Worm (Caenorhabditis elegans) whole organism, L2 larva: Measurements from ENCODE around the gene cest-28.

Source experiments
- C34F6.9 ChIP-seq: fragments of 150-350 bp; optimal IDR thresholded peaks from 2 replicates; lab custom pipeline; 2014; ENCODE audit warnings: missing biosample characterization, missing genetic modification characterization
- F13H6.1 ChIP-seq: sonication (generic microtip); optimal IDR thresholded peaks from 2 replicates; lab custom pipeline; 2016; ENCODE audit warnings: missing genetic modification characterization, missing compliant biosample characterization
- R02D3.7 ChIP-seq: fragments of 150-350 bp; optimal IDR thresholded peaks from 2 replicates; lab custom pipeline; 2014; ENCODE audit warnings: missing biosample characterization, missing genetic modification characterization
- alr-1 ChIP-seq: fragments of 150-350 bp; optimal IDR thresholded peaks from 2 replicates; lab custom pipeline; 2014; ENCODE audit warnings: missing biosample characterization, missing genetic modification characterization
- aly-2 ChIP-seq: fragments of 150-350 bp; optimal IDR thresholded peaks from 2 replicates; lab custom pipeline; 2014; ENCODE audit warnings: missing biosample characterization, missing genetic modification characterization
- ama-1 ChIP-seq: fragments of 150-350 bp; optimal IDR thresholded peaks from 2 replicates; lab custom pipeline; 2018; ENCODE audit warnings: inconsistent platforms
- blmp-1 ChIP-seq: sonication (generic microtip); optimal IDR thresholded peaks from 2 replicates; lab custom pipeline; 2017; ENCODE audit warnings: missing genetic modification characterization, mild to moderate bottlenecking, missing compliant biosample characterization, antibody characterized with exemption, moderate library complexity; ENCODE audit not compliant: insufficient read depth
- ceh-16 ChIP-seq: fragments of 150-350 bp; optimal IDR thresholded peaks from 2 replicates; lab custom pipeline; 2014; ENCODE audit warnings: missing biosample characterization, missing genetic modification characterization
- ceh-82 ChIP-seq: fragments of 150-350 bp; optimal IDR thresholded peaks from 2 replicates; lab custom pipeline; 2014; ENCODE audit warnings: missing biosample characterization, missing genetic modification characterization
- egl-27 ChIP-seq: sonication (generic microtip); optimal IDR thresholded peaks from 3 replicates; lab custom pipeline; 2017; ENCODE audit warnings: missing biosample characterization, missing genetic modification reagents, missing genetic modification characterization
- elt-1 ChIP-seq: fragments of 150-350 bp; optimal IDR thresholded peaks from 2 replicates; lab custom pipeline; 2014; ENCODE audit warnings: missing biosample characterization, missing genetic modification characterization
- elt-3 ChIP-seq: sonication (generic microtip); optimal IDR thresholded peaks from 2 replicates; lab custom pipeline; 2017; ENCODE audit warnings: missing biosample characterization, missing genetic modification characterization
- fos-1 ChIP-seq: fragments of 150-350 bp; optimal IDR thresholded peaks from 2 replicates; lab custom pipeline; 2014; ENCODE audit warnings: missing biosample characterization, missing genetic modification characterization
- gmeb-1 ChIP-seq: fragments of 150-350 bp; optimal IDR thresholded peaks from 2 replicates; lab custom pipeline; 2014; ENCODE audit warnings: missing biosample characterization, missing genetic modification characterization
- lin-11 ChIP-seq: fragments of 150-350 bp; sonication (generic microtip); optimal IDR thresholded peaks from 2 replicates; lab custom pipeline; 2014; ENCODE audit warnings: missing biosample characterization, missing genetic modification characterization, inconsistent platforms, mixed read lengths
- lin-13 ChIP-seq: fragments of 150-350 bp; optimal IDR thresholded peaks from 2 replicates; lab custom pipeline; 2014; ENCODE audit warnings: missing biosample characterization, missing genetic modification reagents, missing genetic modification characterization
- lin-39 ChIP-seq: fragments of 150-350 bp; optimal IDR thresholded peaks from 2 replicates; lab custom pipeline; 2014; ENCODE audit warnings: missing biosample characterization, missing genetic modification reagents, missing genetic modification characterization
- lsy-2 ChIP-seq, 2 experiments: fragments of 150-350 bp in 1 of 2; sonication (generic microtip) in 1 of 2; optimal IDR thresholded peaks; 2 replicates each; lab custom pipeline; 2014 to 2017; ENCODE audit warnings: missing biosample characterization in 2 of 2, missing genetic modification characterization in 2 of 2
- mab-5 ChIP-seq: fragments of 150-350 bp; optimal IDR thresholded peaks from 2 replicates; lab custom pipeline; 2014; ENCODE audit warnings: missing biosample characterization, missing genetic modification characterization
- mbf-1 ChIP-seq: sonication (generic microtip); optimal IDR thresholded peaks from 2 replicates; lab custom pipeline; 2017; ENCODE audit warnings: missing biosample characterization, missing genetic modification characterization
- mdl-1 ChIP-seq, 2 experiments: fragments of 150-350 bp in 1 of 2; sonication (generic microtip) in 1 of 2; optimal IDR thresholded peaks; 2 replicates each; lab custom pipeline; 2017; ENCODE audit warnings: missing biosample characterization in 2 of 2, missing genetic modification characterization in 2 of 2
- nhr-11 ChIP-seq: fragments of 150-350 bp; optimal IDR thresholded peaks from 2 replicates; lab custom pipeline; 2014; ENCODE audit warnings: missing biosample characterization, missing genetic modification characterization
- nhr-12 ChIP-seq: fragments of 150-350 bp; optimal IDR thresholded peaks from 2 replicates; lab custom pipeline; 2014; ENCODE audit warnings: missing biosample characterization, missing genetic modification characterization
- nhr-21 ChIP-seq: fragments of 150-350 bp; optimal IDR thresholded peaks from 2 replicates; lab custom pipeline; 2014; ENCODE audit warnings: missing biosample characterization, missing genetic modification characterization
- nhr-23 ChIP-seq: fragments of 150-350 bp; optimal IDR thresholded peaks from 2 replicates; lab custom pipeline; 2014; ENCODE audit warnings: missing biosample characterization, missing genetic modification reagents, missing genetic modification characterization
- nhr-77 ChIP-seq: fragments of 150-350 bp; optimal IDR thresholded peaks from 2 replicates; lab custom pipeline; 2014; ENCODE audit warnings: missing biosample characterization, missing genetic modification characterization
- peb-1 ChIP-seq: fragments of 150-350 bp; optimal IDR thresholded peaks from 2 replicates; lab custom pipeline; 2014; ENCODE audit warnings: missing biosample characterization, missing genetic modification characterization
- sem-4 ChIP-seq: fragments of 150-350 bp; optimal IDR thresholded peaks from 2 replicates; lab custom pipeline; 2014; ENCODE audit warnings: missing biosample characterization, missing genetic modification reagents, missing genetic modification characterization
- skn-1 ChIP-seq: sonication (generic microtip); optimal IDR thresholded peaks from 2 replicates; lab custom pipeline; 2017; ENCODE audit warnings: missing biosample characterization, missing genetic modification characterization
- sma-3 ChIP-seq: sonication (generic microtip); optimal IDR thresholded peaks from 2 replicates; lab custom pipeline; 2016; ENCODE audit warnings: missing genetic modification reagents, missing genetic modification characterization, missing compliant biosample characterization
- sma-9 ChIP-seq, 2 experiments: fragments of 150-350 bp in 1 of 2; sonication (generic microtip) in 1 of 2; optimal IDR thresholded peaks; 2 replicates each; lab custom pipeline; 2014 to 2016; ENCODE audit warnings: missing genetic modification characterization in 2 of 2, mild to moderate bottlenecking in 1 of 2, missing biosample characterization in 1 of 2, missing compliant biosample characterization in 1 of 2, missing genetic modification reagents in 1 of 2, moderate library complexity in 1 of 2
- snpc-4 ChIP-seq: fragments of 150-350 bp; optimal IDR thresholded peaks from 2 replicates; lab custom pipeline; 2014; ENCODE audit warnings: missing biosample characterization, missing genetic modification characterization
- unc-39 ChIP-seq: fragments of 150-350 bp; optimal IDR thresholded peaks from 2 replicates; lab custom pipeline; 2014; ENCODE audit warnings: missing biosample characterization, missing genetic modification characterization
- unc-55 ChIP-seq: fragments of 150-350 bp; sonication (generic microtip); optimal IDR thresholded peaks from 3 replicates; lab custom pipeline; 2014; ENCODE audit warnings: missing biosample characterization, missing genetic modification reagents, missing genetic modification characterization
- zag-1 ChIP-seq: fragments of 150-350 bp; optimal IDR thresholded peaks from 2 replicates; lab custom pipeline; 2014; ENCODE audit warnings: missing biosample characterization, missing genetic modification characterization
- ztf-1 ChIP-seq: fragments of 200-800 bp; sonication (Bioruptor generic); conservative IDR thresholded peaks from 2 replicates; pipeline ENCODE4 v1.3.6; 2022; ENCODE audit warnings: missing genetic modification characterization, missing compliant biosample characterization
- ztf-11 ChIP-seq: sonication (generic microtip); optimal IDR thresholded peaks from 2 replicates; lab custom pipeline; 2017; ENCODE audit warnings: missing biosample characterization, missing genetic modification characterization
- ztf-4 ChIP-seq: fragments of 150-350 bp; optimal IDR thresholded peaks from 2 replicates; lab custom pipeline; 2014; ENCODE audit warnings: missing biosample characterization, missing genetic modification characterization

The cest-28 gene

DNA sequence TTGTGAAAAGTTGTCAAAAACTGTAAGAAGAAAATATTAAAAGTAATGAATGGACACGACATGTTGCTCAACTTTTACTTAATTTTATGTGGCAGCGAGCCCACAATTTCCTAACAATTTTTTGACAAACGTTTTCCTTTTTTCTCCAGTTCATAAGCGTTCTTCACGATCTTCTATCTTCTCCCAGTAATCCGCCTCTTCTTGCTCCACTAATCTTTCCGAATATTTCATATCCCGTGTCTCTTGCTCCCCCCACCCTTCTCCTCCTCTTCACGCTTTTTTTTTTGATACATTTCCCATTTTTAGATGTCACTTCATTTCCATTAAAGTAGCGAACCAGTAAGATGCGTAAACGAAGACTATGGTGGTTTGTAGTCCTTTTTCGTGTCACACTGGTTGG is 36.7 kb upstream of the cest-28 start, which contains the start of gene scd-2:
scd-2 (plus strand) TSS at position 301 of the 400 bp plus-strand sequence.
- TF ChIP-seq lin-11 (tag; lab: Kevin White, UChicago) = no peak
- TF ChIP-seq C34F6.9 = no peak
- TF ChIP-seq lsy-2 (tag; optimal IDR thresholded peaks at IDR 0.05; lab: Kevin White, UChicago) = no peak
- no peak for TF ChIP-seq blmp-1 (tag; lab: Kevin White, UChicago)
- TF ChIP-seq zag-1 = no peak
- TF ChIP-seq alr-1 = no peak
- TF ChIP-seq nhr-11 (tag; lab: Kevin White, UChicago) = no peak
- TF ChIP-seq sma-3 (GFP tag; lab: Kevin White, UChicago) = no peak
- no peak for TF ChIP-seq nhr-12 (tag; lab: Kevin White, UChicago)
- TF ChIP-seq elt-1 (tag; lab: Kevin White, UChicago) = no peak
- TF ChIP-seq aly-2 (tag; lab: Kevin White, UChicago) = no peak
- TF ChIP-seq sma-9 (GFP tag; optimal IDR thresholded peaks at IDR 0.05; lab: Kevin White, UChicago) = no peak
- no peak for TF ChIP-seq sma-9 (tag; optimal IDR thresholded peaks at IDR 0.05; lab: Kevin White, UChicago)
- TF ChIP-seq lin-13 = no peak
- no peak for TF ChIP-seq mab-5 (tag; lab: Kevin White, UChicago)
- TF ChIP-seq mbf-1 = no peak

DNA sequence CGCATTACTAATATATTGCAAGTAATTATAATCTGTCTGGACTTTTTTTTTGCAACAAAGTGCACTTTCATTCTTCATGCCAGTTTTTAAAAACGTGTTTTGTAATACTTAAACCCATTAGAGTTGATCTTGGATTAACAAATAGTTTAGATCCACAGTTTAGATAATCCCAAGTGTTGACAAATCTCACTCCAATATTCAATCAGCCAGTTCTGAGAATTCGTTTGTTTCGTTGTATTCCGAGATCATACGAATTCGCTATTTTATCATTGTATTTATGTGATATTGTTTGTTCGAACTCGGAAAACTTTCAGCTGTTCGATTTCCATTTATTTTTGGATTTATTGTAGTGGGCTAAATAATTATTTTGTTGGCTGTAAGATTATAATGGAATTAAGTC is 23.8 kb upstream of the cest-28 start:
- TF ChIP-seq sma-9 (GFP tag; optimal IDR thresholded peaks at IDR 0.05; lab: Kevin White, UChicago) = peak; percentile 30
- TF ChIP-seq sma-9 (tag; optimal IDR thresholded peaks at IDR 0.05; lab: Kevin White, UChicago) = no peak
- no peak for TF ChIP-seq aly-2 (tag; lab: Kevin White, UChicago)

DNA sequence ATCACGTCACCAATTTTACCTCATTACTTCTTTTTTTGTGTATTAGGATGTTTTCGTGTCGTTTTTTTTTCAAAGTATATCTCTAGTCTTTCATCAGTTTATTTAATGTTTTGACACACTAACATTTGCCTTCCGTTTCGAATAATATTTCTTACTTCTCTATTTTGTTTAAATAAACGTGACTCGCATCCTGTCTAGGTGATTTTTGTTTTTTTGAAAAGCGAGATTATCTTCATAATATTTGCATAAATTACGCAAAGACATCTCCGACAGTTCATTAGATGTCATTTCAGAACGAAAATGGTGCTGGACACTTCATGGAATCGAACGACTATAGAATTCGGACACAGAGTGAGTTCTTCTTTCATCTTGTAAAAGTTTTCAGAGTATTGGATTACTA is 20.3 kb upstream of the cest-28 start, which contains the start of gene T10H9.1:
T10H9.1 (plus strand) TSS at position 301 of the 400 bp plus-strand sequence.
- TF ChIP-seq mbf-1 (no peak), lin-39 (no peak), fos-1 (tag; lab: Kevin White, UChicago) (no peak), nhr-21 (no peak)

DNA sequence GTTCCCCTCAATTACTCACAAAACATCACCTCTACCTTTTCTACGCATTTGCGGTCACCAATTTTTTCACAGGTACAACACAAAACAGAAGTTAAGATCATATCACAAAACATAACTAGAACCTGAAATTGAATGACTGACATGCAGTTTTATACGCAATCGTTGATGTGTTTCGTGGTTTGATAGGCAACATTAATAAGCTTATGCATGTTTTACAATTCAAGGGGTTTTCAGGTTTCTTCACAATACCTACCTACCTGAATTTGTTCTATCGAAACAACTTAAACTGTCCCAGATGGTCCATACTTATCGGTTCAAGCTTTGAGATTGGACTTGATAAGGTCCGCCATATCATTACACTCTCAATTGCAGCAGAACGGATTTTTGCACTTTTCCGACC is 19.1 kb upstream of the cest-28 start:
- no peak for TF ChIP-seq gmeb-1 (tag; lab: Kevin White, UChicago)
- TF ChIP-seq elt-1 (tag; lab: Kevin White, UChicago) = no peak
- no peak for TF ChIP-seq F13H6.1
- no peak for TF ChIP-seq mdl-1 (tag; optimal IDR thresholded peaks at IDR 0.05; lab: Kevin White, UChicago)
- no peak for TF ChIP-seq R02D3.7 (tag; lab: Kevin White, UChicago)
- TF ChIP-seq nhr-21 = no peak
- no peak for TF ChIP-seq ceh-82 (tag; lab: Kevin White, UChicago)
- no peak for TF ChIP-seq skn-1 (tag; lab: Kevin White, UChicago)
- TF ChIP-seq C34F6.9 = no peak
- no peak for TF ChIP-seq snpc-4 (tag; lab: Kevin White, UChicago)
- TF ChIP-seq ztf-11 (tag; lab: Kevin White, UChicago) = no peak
- TF ChIP-seq ztf-4 = no peak
- TF ChIP-seq unc-39 (tag; lab: Kevin White, UChicago) = no peak
- no peak for TF ChIP-seq mbf-1
- no peak for TF ChIP-seq unc-55 (GFP tag; lab: Kevin White, UChicago)
- TF ChIP-seq sma-3 (GFP tag; lab: Kevin White, UChicago) = no peak
- no peak for TF ChIP-seq egl-27 (tag; lab: Kevin White, UChicago)
- TF ChIP-seq nhr-23 (tag; lab: Kevin White, UChicago) = no peak
- no peak for TF ChIP-seq sem-4 (tag; lab: Kevin White, UChicago)
- TF ChIP-seq fos-1 (tag; lab: Kevin White, UChicago) = no peak

DNA sequence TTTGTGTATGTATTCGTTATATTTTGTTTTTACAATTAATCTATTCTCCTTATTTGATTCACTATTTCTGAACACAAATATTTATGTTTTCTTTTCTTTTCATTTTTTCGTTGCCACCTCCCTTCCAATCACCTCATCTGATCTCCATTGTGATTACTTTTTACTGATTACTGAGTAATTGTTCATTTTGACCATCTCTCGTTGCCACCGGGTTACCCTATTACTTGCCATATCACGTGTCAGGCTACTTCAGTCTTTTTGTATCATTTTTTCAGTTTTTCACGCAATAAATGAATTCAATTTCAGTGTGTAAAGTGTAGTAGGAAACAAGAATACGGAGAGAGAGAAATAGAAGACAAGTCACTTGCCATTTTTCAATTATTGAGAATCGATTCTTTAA is 17.6 kb upstream of the cest-28 start, which contains the start of gene T10H9.8:
T10H9.8 (plus strand) TSS at position 301 of the 400 bp plus-strand sequence.
- TF ChIP-seq elt-3 (tag; lab: Kevin White, UChicago) = no peak
- no peak for TF ChIP-seq ceh-16 (tag; lab: Kevin White, UChicago)
- no peak for TF ChIP-seq nhr-11 (tag; lab: Kevin White, UChicago)
- no peak for TF ChIP-seq sma-3 (GFP tag; lab: Kevin White, UChicago)
- no peak for TF ChIP-seq fos-1 (tag; lab: Kevin White, UChicago)
- TF ChIP-seq nhr-77 (tag; lab: Kevin White, UChicago) = no peak
- TF ChIP-seq lin-39 = no peak
- no peak for TF ChIP-seq peb-1 (tag; lab: Kevin White, UChicago)
- no peak for TF ChIP-seq nhr-23 (tag; lab: Kevin White, UChicago)
- TF ChIP-seq ceh-82 (tag; lab: Kevin White, UChicago) = no peak
- TF ChIP-seq gmeb-1 (tag; lab: Kevin White, UChicago) = no peak
- TF ChIP-seq alr-1 = no peak
- no peak for TF ChIP-seq mbf-1
- TF ChIP-seq ztf-1 (GFP tag; lab: Robert Waterston, UW) = no peak
- no peak for TF ChIP-seq ama-1 (lab: Kevin White, UChicago)
- no peak for TF ChIP-seq mdl-1 (tag; optimal IDR thresholded peaks at IDR 0.05; lab: Kevin White, UChicago)
